Worm (Caenorhabditis elegans) whole organism, young adult: ENCODE data around the gene rpc-2.
A peak's percentile ranks its signal among the peaks of the same experiment; 100 is the strongest.

Source experiments
- B0035.1 ChIP-seq: sonication (generic microtip); optimal IDR thresholded peaks from 2 replicates; lab custom pipeline; 2016; ENCODE audit warnings: missing genetic modification characterization, mild to moderate bottlenecking, missing compliant biosample characterization, missing genotype, missing genetic modification reagents
- C06A6.2 ChIP-seq: fragments of 200-800 bp; sonication (Bioruptor generic); conservative IDR thresholded peaks from 2 replicates; pipeline ENCODE4 v1.3.6; 2022; ENCODE audit warnings: missing genetic modification characterization, missing compliant biosample characterization
- C17E4.6 ChIP-seq: fragments of 200-800 bp; sonication (Bioruptor generic); IDR thresholded peaks from 2 replicates; pipeline ENCODE4 v1.3.6; 2022; ENCODE audit warnings: missing genetic modification reagents, missing genetic modification characterization, missing compliant biosample characterization
- D2030.7 ChIP-seq: fragments of 200-800 bp; sonication (Bioruptor generic); IDR thresholded peaks from 2 replicates; pipeline ENCODE4 v1.3.6; 2022; ENCODE audit warnings: missing genetic modification reagents, missing genetic modification characterization, missing compliant biosample characterization
- F22D6.2 ChIP-seq: sonication (generic microtip); optimal IDR thresholded peaks from 2 replicates; lab custom pipeline; 2016; ENCODE audit warnings: mild to moderate bottlenecking, missing genetic modification characterization, missing compliant biosample characterization
- F37B4.10 ChIP-seq: fragments of 200-800 bp; sonication (Bioruptor generic); IDR thresholded peaks from 2 replicates; pipeline ENCODE4 v1.3.6; 2022; ENCODE audit warnings: missing genetic modification characterization, missing compliant biosample characterization
- F57A8.1 ChIP-seq: fragments of 200-800 bp; sonication (Bioruptor generic); optimal IDR thresholded peaks from 2 replicates; lab custom pipeline; 2018; ENCODE audit warnings: mild to moderate bottlenecking, missing genetic modification characterization, moderate library complexity, missing compliant biosample characterization
- F57C9.4 ChIP-seq: sonication (generic microtip); optimal IDR thresholded peaks from 2 replicates; lab custom pipeline; 2017; ENCODE audit warnings: mild to moderate bottlenecking, missing genetic modification characterization, missing compliant biosample characterization
- K12H6.12 ChIP-seq: fragments of 200-800 bp; sonication (Bioruptor generic); optimal IDR thresholded peaks from 2 replicates; lab custom pipeline; 2018; ENCODE audit warnings: mild to moderate bottlenecking, missing genetic modification characterization, missing compliant biosample characterization
- ZK185.1 ChIP-seq: sonication (generic microtip); optimal IDR thresholded peaks from 2 replicates; lab custom pipeline; 2016; ENCODE audit warnings: mild to moderate bottlenecking, missing genetic modification characterization, missing compliant biosample characterization; ENCODE audit not compliant: poor library complexity, severe bottlenecking
- aptf-2 ChIP-seq: fragments of 200-800 bp; sonication (Bioruptor generic); conservative IDR thresholded peaks from 2 replicates; pipeline ENCODE4 v1.3.6; 2022; ENCODE audit warnings: missing genetic modification reagents, missing genetic modification characterization, missing compliant biosample characterization
- aptf-3 ChIP-seq: fragments of 200-800 bp; sonication (Bioruptor generic); IDR thresholded peaks from 2 replicates; pipeline ENCODE4 v1.3.6; 2022; ENCODE audit warnings: missing genetic modification characterization, missing compliant biosample characterization
- attf-5 ChIP-seq: fragments of 200-800 bp; sonication (Bioruptor generic); optimal IDR thresholded peaks from 2 replicates; lab custom pipeline; 2018; ENCODE audit warnings: mild to moderate bottlenecking, missing genetic modification characterization, missing compliant biosample characterization
- bed-2 ChIP-seq: fragments of 200-800 bp; sonication (Bioruptor generic); IDR thresholded peaks from 2 replicates; pipeline ENCODE4 v1.3.6; 2022; ENCODE audit warnings: missing genetic modification reagents, missing genetic modification characterization, missing compliant biosample characterization
- ccch-3 ChIP-seq: fragments of 200-800 bp; sonication (Bioruptor generic); optimal IDR thresholded peaks from 2 replicates; lab custom pipeline; 2018; ENCODE audit warnings: mild to moderate bottlenecking, missing genetic modification characterization, missing compliant biosample characterization
- ceh-100 ChIP-seq: fragments of 200-800 bp; sonication (Bioruptor generic); IDR thresholded peaks from 2 replicates; pipeline ENCODE4 v1.3.6; 2022; ENCODE audit warnings: missing genetic modification reagents, missing genetic modification characterization, missing compliant biosample characterization
- ceh-27 ChIP-seq: fragments of 200-800 bp; sonication (Bioruptor generic); optimal IDR thresholded peaks from 2 replicates; lab custom pipeline; 2018; ENCODE audit warnings: mild to moderate bottlenecking, missing genetic modification characterization, moderate library complexity, missing compliant biosample characterization
- ceh-91 ChIP-seq: fragments of 200-800 bp; sonication (Bioruptor generic); IDR thresholded peaks from 2 replicates; pipeline ENCODE4 v1.3.6; 2022; ENCODE audit warnings: missing genetic modification reagents, missing genetic modification characterization, missing compliant biosample characterization
- dox-1 ChIP-seq: fragments of 200-800 bp; sonication (Bioruptor generic); IDR thresholded peaks from 2 replicates; pipeline ENCODE4 v1.3.6; 2022; ENCODE audit warnings: missing genetic modification reagents, missing genetic modification characterization, missing compliant biosample characterization
- dpff-1 ChIP-seq: sonication (generic microtip); optimal IDR thresholded peaks from 2 replicates; lab custom pipeline; 2017; ENCODE audit warnings: mild to moderate bottlenecking, missing genetic modification characterization, missing compliant biosample characterization
- egl-18 ChIP-seq: fragments of 200-800 bp; sonication (Bioruptor generic); IDR thresholded peaks from 2 replicates; pipeline ENCODE4 v1.3.6; 2022; ENCODE audit warnings: missing genetic modification reagents, missing genetic modification characterization, missing compliant biosample characterization
- hlh-26 ChIP-seq: fragments of 200-800 bp; sonication (Bioruptor generic); conservative IDR thresholded peaks from 2 replicates; pipeline ENCODE4 v1.3.6; 2022; ENCODE audit warnings: missing genetic modification reagents, missing genetic modification characterization, missing compliant biosample characterization
- hmg-20 ChIP-seq: fragments of 200-800 bp; sonication (Bioruptor generic); IDR thresholded peaks from 2 replicates; pipeline ENCODE4 v1.3.6; 2022; ENCODE audit warnings: missing genetic modification reagents, missing genetic modification characterization, missing compliant biosample characterization
- let-526 ChIP-seq: fragments of 200-800 bp; sonication (Bioruptor generic); IDR thresholded peaks from 2 replicates; pipeline ENCODE4 v1.3.6; 2022; ENCODE audit warnings: missing genetic modification reagents, missing genetic modification characterization, missing compliant biosample characterization
- lir-1 ChIP-seq: fragments of 200-800 bp; sonication (Bioruptor generic); conservative IDR thresholded peaks from 2 replicates; pipeline ENCODE4 v1.3.6; 2022; ENCODE audit warnings: missing genetic modification reagents, missing genetic modification characterization, missing compliant biosample characterization
- lsl-1 ChIP-seq: fragments of 200-800 bp; sonication (Bioruptor generic); optimal IDR thresholded peaks from 2 replicates; lab custom pipeline; 2018; ENCODE audit warnings: mild to moderate bottlenecking, missing genetic modification characterization, moderate library complexity, missing compliant biosample characterization
- lsy-27 ChIP-seq: sonication (generic microtip); optimal IDR thresholded peaks from 2 replicates; lab custom pipeline; 2017; ENCODE audit warnings: missing genetic modification characterization, mild to moderate bottlenecking, missing compliant biosample characterization, antibody characterized with exemption, missing genotype, borderline replicate concordance; ENCODE audit not compliant: insufficient read depth
- mxl-1 ChIP-seq: sonication (generic microtip); optimal IDR thresholded peaks from 2 replicates; lab custom pipeline; 2016; ENCODE audit warnings: missing genetic modification characterization, missing compliant biosample characterization
- nfyb-1 ChIP-seq: fragments of 200-800 bp; sonication (Bioruptor generic); IDR thresholded peaks from 2 replicates; pipeline ENCODE4 v1.3.6; 2022; ENCODE audit warnings: missing genetic modification reagents, missing genetic modification characterization, missing compliant biosample characterization
- nhr-120 ChIP-seq: fragments of 200-800 bp; sonication (Bioruptor generic); IDR thresholded peaks from 2 replicates; pipeline ENCODE4 v1.3.6; 2022; ENCODE audit warnings: missing genetic modification characterization, missing compliant biosample characterization
- rec-8 ChIP-seq, 2 experiments: sonication (generic microtip); optimal IDR thresholded peaks; 2 replicates each; lab custom pipeline; 2016; ENCODE audit warnings: mild to moderate bottlenecking in 2 of 2, missing genetic modification characterization in 2 of 2, missing genetic modification reagents in 2 of 2, missing genotype in 2 of 2, missing biosample characterization in 1 of 2, missing compliant biosample characterization in 1 of 2, moderate library complexity in 1 of 2
- repo-1 ChIP-seq: sonication (generic microtip); optimal IDR thresholded peaks from 2 replicates; lab custom pipeline; 2017; ENCODE audit warnings: mild to moderate bottlenecking, missing genetic modification characterization, missing compliant biosample characterization
- rpc-1 ChIP-seq, 2 experiments: fragments of 150-350 bp in 1 of 2; sonication (generic microtip) in 1 of 2; optimal IDR thresholded peaks; 2 replicates each; lab custom pipeline; 2014 to 2018; ENCODE audit warnings: missing biosample characterization in 1 of 2, missing genetic modification characterization in 1 of 2, missing genetic modification reagents in 1 of 2, missing genotype in 1 of 2
- sdz-38 ChIP-seq: sonication (generic microtip); optimal IDR thresholded peaks from 2 replicates; lab custom pipeline; 2016; ENCODE audit warnings: missing genotype, missing genetic modification characterization, missing compliant biosample characterization
- snpc-1.1 ChIP-seq: sonication (generic microtip); optimal IDR thresholded peaks from 2 replicates; lab custom pipeline; 2017; ENCODE audit warnings: missing genetic modification characterization, mild to moderate bottlenecking, missing compliant biosample characterization, antibody characterized with exemption, moderate library complexity, missing genotype, missing genetic modification reagents; ENCODE audit not compliant: insufficient read depth
- zfh-2 ChIP-seq: fragments of 200-800 bp; sonication (Bioruptor generic); conservative IDR thresholded peaks from 2 replicates; pipeline ENCODE4 v1.3.6; 2022; ENCODE audit warnings: missing genetic modification reagents, missing genetic modification characterization, missing compliant biosample characterization
- ztf-22 ChIP-seq: fragments of 200-800 bp; sonication (Bioruptor generic); optimal IDR thresholded peaks from 2 replicates; lab custom pipeline; 2018; ENCODE audit warnings: mild to moderate bottlenecking, missing genetic modification characterization, moderate library complexity, missing compliant biosample characterization
- ztf-3 ChIP-seq: fragments of 200-800 bp; sonication (Bioruptor generic); optimal IDR thresholded peaks from 2 replicates; lab custom pipeline; 2018; ENCODE audit warnings: mild to moderate bottlenecking, missing genetic modification characterization, missing compliant biosample characterization

rpc-2 gene

DNA sequence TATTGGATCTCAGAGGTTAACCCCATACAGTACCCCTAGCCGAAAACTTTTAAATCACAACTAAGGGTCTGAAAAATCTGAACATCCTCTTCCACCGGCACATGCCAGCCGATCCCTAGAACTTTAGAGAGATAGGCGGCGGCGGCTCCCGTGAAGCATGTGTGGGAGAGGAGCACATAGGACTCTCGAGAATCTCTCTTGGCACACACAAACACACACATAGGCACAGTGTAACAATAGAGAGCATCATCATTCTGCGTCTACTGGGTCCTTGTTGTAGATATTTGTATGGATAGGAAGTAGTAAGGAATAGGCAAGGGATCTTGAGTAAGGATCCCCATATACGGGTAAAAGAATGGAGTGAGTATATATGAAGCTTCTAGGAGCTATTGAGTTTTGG is 8.5 kb downstream of the rpc-2 start:
- TF ChIP-seq F57C9.4 (tag; lab: Kevin White, UChicago), result no peak
- TF ChIP-seq ceh-27 (GFP tag; lab: Kevin White, UChicago), result peak; percentile 2
- TF ChIP-seq ceh-91, result no peak
- no peak for TF ChIP-seq zfh-2
- no peak for TF ChIP-seq hlh-26 (GFP tag; lab: Robert Waterston, UW)

DNA sequence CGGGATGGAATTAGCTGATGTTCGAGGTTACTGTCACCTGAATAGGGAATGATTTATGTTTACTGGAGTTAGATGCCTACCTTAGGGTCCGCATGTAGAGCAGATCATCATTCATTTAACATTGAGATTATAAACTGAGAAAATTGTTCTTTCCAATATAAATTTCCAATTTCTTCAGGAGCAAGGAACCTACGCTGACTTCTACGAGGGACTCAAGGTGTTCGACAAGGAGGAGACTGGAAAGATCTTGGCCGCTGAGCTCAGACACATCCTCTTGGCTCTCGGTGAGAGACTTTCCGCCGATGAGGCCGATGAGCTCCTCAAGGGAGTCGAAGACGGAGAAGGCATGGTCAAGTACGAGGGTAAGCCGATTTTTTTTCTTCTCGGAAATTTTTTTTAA is 9.3 kb downstream of the rpc-2 start:
- no peak for TF ChIP-seq B0035.1
- no peak for TF ChIP-seq K12H6.12
- TF ChIP-seq hmg-20 (GFP tag; lab: Robert Waterston, UW), result no peak
- no peak for TF ChIP-seq nhr-120 (GFP tag; lab: Robert Waterston, UW)
- TF ChIP-seq repo-1, result no peak
- TF ChIP-seq sdz-38 (tag; lab: Kevin White, UChicago), result no peak
- no peak for TF ChIP-seq mxl-1 (tag; lab: Kevin White, UChicago)
- no peak for TF ChIP-seq nfyb-1 (GFP tag; lab: Robert Waterston, UW)
- no peak for TF ChIP-seq lsy-27 (tag; lab: Kevin White, UChicago)
- TF ChIP-seq lsl-1 (GFP tag; lab: Kevin White, UChicago), result no peak

DNA sequence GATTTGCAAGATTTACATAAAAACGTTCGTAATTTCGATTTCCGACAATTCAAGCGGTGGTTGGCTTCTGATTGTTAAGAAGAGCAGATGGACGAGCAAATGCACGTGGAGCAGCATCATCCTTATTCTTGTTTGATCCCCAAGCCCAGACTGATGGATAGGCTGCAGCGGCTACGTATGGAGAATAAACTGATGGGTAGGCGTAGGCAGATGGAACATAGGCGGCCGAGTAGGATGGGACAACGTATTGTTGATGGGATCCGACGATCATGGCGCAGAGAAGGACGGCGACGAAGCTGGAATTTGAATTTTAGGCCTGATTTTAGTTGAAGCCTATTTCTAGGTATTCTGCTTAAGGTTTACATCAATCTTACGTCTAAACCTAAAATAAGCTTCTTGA is 11.1 kb downstream of the rpc-2 start:
- no peak for TF ChIP-seq let-526 (GFP tag; lab: Robert Waterston, UW)
- TF ChIP-seq aptf-3 (GFP tag; lab: Robert Waterston, UW), result 0 out of 2 replicates have a peak, but pooled peaks have one; percentile 12

DNA sequence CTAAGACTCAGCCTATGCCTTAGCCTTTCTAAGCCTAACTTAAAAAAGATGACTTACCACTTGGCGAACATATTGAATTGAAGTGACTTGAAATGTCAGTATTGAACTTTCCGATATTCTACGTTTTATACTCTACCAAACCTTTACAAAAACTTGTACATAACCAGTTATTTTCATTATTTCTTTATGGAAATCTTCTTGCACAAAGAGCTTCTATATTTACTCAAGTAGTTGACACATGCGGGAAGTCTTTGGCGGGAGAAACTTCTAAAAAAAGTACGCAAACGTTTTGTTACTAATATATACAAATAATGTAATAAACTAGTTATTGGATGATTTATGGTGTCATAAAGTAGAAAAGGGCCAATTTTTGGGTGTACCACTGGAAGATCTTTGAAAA is 11.5 kb downstream of the rpc-2 start, which contains the start of gene nspb-12:
nspb-12 (minus strand) TSS at position 101 of the 400 bp plus-strand sequence.
- TF ChIP-seq lsl-1 (GFP tag; lab: Kevin White, UChicago) (no peak), ztf-22 (GFP tag; lab: Kevin White, UChicago) (no peak), ZK185.1 (tag; lab: Kevin White, UChicago) (no peak), attf-5 (GFP tag; lab: Kevin White, UChicago) (no peak), aptf-2 (GFP tag; lab: Robert Waterston, UW) (no peak), ccch-3 (GFP tag; lab: Kevin White, UChicago) (no peak), K12H6.12 (no peak), ceh-100 (GFP tag; lab: Robert Waterston, UW) (no peak), rec-8 (tag; optimal IDR thresholded peaks at IDR 0.05; lab: Kevin White, UChicago) (no peak), C17E4.6 (no peak), dpff-1 (tag; lab: Kevin White, UChicago) (no peak), F37B4.10 (GFP tag; lab: Robert Waterston, UW) (no peak)

DNA sequence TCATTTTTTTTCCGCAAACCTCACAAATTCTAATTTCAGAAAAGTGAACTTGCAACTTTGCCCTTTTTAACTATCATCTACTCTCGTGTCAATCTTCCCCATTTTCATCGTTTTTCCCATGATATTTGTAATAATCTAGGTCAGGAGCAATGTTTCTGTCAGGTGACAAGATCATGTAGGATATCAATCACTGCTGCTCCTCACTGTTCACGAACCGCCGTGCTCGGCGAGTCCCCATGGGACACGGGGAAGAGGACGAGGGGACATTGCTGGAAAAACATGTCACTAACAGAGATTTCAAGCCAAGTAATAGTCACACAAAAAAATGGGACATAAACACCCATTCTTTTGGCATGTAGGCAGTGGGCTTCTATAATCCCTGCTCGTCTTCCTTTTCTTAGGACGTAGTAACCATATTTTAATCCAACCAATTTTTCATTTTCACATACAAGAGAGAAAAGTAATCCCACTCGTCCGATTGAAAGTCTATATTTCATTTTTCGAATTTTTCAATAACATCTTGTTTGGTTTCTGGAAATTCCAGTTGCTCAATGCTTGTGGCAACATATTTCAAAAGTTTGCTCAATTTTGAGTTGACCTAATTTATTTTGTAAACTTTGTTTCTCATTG is 13.8 kb downstream of the rpc-2 start:
- TF ChIP-seq ceh-27 (GFP tag; lab: Kevin White, UChicago) (no peak), let-526 (GFP tag; lab: Robert Waterston, UW) (no peak), C06A6.2 (GFP tag; lab: Robert Waterston, UW) (no peak)
- TF ChIP-seq, all 124 proteins: peak for 0

DNA sequence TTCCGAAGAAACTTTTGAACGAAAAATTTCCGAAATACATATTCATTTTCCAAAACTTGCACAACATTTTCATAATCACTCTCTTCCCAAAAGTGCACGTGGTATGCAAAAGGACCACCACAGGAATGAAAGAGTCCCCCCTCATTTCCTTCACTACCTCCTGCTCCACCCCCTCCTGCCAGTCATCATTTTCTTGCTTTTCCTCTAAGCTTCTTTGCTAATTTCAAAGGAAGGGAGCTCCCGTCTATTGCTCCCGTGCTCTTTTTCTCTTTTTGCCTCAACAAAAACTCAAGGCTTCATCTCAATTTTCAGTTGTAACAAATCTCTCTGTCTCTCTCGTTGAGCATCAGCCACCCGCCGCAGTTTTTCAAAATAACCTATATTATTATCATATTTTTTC is 15.6 kb downstream of the rpc-2 start:
- TF ChIP-seq lir-1 (GFP tag; lab: Robert Waterston, UW), result no peak
- TF ChIP-seq rpc-1 (optimal IDR thresholded peaks at IDR 0.05; lab: Kevin White, UChicago), result no peak
- TF ChIP-seq rpc-1 (tag; optimal IDR thresholded peaks at IDR 0.05; lab: Kevin White, UChicago), result no peak
- TF ChIP-seq mxl-1 (tag; lab: Kevin White, UChicago), result no peak
- no peak for TF ChIP-seq D2030.7 (GFP tag; lab: Robert Waterston, UW)
- no peak for TF ChIP-seq bed-2
- no peak for TF ChIP-seq F57A8.1 (GFP tag; lab: Kevin White, UChicago)
- TF ChIP-seq F57C9.4 (tag; lab: Kevin White, UChicago), result no peak
- no peak for TF ChIP-seq F22D6.2 (tag; lab: Kevin White, UChicago)
- TF ChIP-seq attf-5 (GFP tag; lab: Kevin White, UChicago), result no peak
- no peak for TF ChIP-seq egl-18
- TF ChIP-seq C17E4.6, result no peak
- TF ChIP-seq snpc-1.1 (tag; lab: Kevin White, UChicago), result no peak
- TF ChIP-seq ztf-3, result no peak
- TF ChIP-seq dox-1 (GFP tag; lab: Robert Waterston, UW), result no peak
